Worm (Caenorhabditis elegans) whole organism, L2 larva: ENCODE data around the gene des-2.

Experiments used
- R02D3.7 ChIP-seq: fragments of 150-350 bp; optimal IDR thresholded peaks from 2 replicates; lab custom pipeline; 2014; ENCODE audit warnings: missing biosample characterization, missing genetic modification characterization
- blmp-1 ChIP-seq: sonication (generic microtip); optimal IDR thresholded peaks from 2 replicates; lab custom pipeline; 2017; ENCODE audit warnings: missing genetic modification characterization, mild to moderate bottlenecking, missing compliant biosample characterization, antibody characterized with exemption, moderate library complexity; ENCODE audit not compliant: insufficient read depth
- ceh-16 ChIP-seq: fragments of 150-350 bp; optimal IDR thresholded peaks from 2 replicates; lab custom pipeline; 2014; ENCODE audit warnings: missing biosample characterization, missing genetic modification characterization
- egl-27 ChIP-seq: sonication (generic microtip); optimal IDR thresholded peaks from 3 replicates; lab custom pipeline; 2017; ENCODE audit warnings: missing biosample characterization, missing genetic modification reagents, missing genetic modification characterization
- fos-1 ChIP-seq: fragments of 150-350 bp; optimal IDR thresholded peaks from 2 replicates; lab custom pipeline; 2014; ENCODE audit warnings: missing biosample characterization, missing genetic modification characterization
- lin-39 ChIP-seq: fragments of 150-350 bp; optimal IDR thresholded peaks from 2 replicates; lab custom pipeline; 2014; ENCODE audit warnings: missing biosample characterization, missing genetic modification reagents, missing genetic modification characterization
- mdl-1 ChIP-seq, 2 experiments: fragments of 150-350 bp in 1 of 2; sonication (generic microtip) in 1 of 2; optimal IDR thresholded peaks; 2 replicates each; lab custom pipeline; 2017; ENCODE audit warnings: missing biosample characterization in 2 of 2, missing genetic modification characterization in 2 of 2
- sma-9 ChIP-seq, 2 experiments: fragments of 150-350 bp in 1 of 2; sonication (generic microtip) in 1 of 2; optimal IDR thresholded peaks; 2 replicates each; lab custom pipeline; 2014 to 2016; ENCODE audit warnings: missing genetic modification characterization in 2 of 2, mild to moderate bottlenecking in 1 of 2, missing biosample characterization in 1 of 2, missing compliant biosample characterization in 1 of 2, missing genetic modification reagents in 1 of 2, moderate library complexity in 1 of 2
- snpc-4 ChIP-seq: fragments of 150-350 bp; optimal IDR thresholded peaks from 2 replicates; lab custom pipeline; 2014; ENCODE audit warnings: missing biosample characterization, missing genetic modification characterization
- unc-55 ChIP-seq: fragments of 150-350 bp; sonication (generic microtip); optimal IDR thresholded peaks from 3 replicates; lab custom pipeline; 2014; ENCODE audit warnings: missing biosample characterization, missing genetic modification reagents, missing genetic modification characterization
- zag-1 ChIP-seq: fragments of 150-350 bp; optimal IDR thresholded peaks from 2 replicates; lab custom pipeline; 2014; ENCODE audit warnings: missing biosample characterization, missing genetic modification characterization
- ztf-11 ChIP-seq: sonication (generic microtip); optimal IDR thresholded peaks from 2 replicates; lab custom pipeline; 2017; ENCODE audit warnings: missing biosample characterization, missing genetic modification characterization

ce11 chrV:11392020-11392419 is 29.5 kb downstream of the des-2 start, which contains the start of gene nas-16:
- TF ChIP-seq mdl-1 (tag; optimal IDR thresholded peaks at IDR 0.05; lab: Kevin White, UChicago) (no peak), unc-55 (GFP tag; lab: Kevin White, UChicago) (no peak), egl-27 (tag; lab: Kevin White, UChicago) (no peak), snpc-4 (tag; lab: Kevin White, UChicago) (no peak), zag-1 (tag; lab: Kevin White, UChicago) (no peak), sma-9 (GFP tag; optimal IDR thresholded peaks at IDR 0.05; lab: Kevin White, UChicago) (no peak), sma-9 (tag; optimal IDR thresholded peaks at IDR 0.05; lab: Kevin White, UChicago) (no peak), fos-1 (no peak), lin-39 (tag; lab: Kevin White, UChicago) (no peak), blmp-1 (tag; lab: Kevin White, UChicago) (no peak), ztf-11 (tag; lab: Kevin White, UChicago) (no peak), R02D3.7 (tag; lab: Kevin White, UChicago) (no peak), ceh-16 (no peak)
